Worm (Caenorhabditis elegans): ENCODE data around the gene C35C5.8.
A peak's percentile ranks its signal among the peaks of the same experiment; 100 is the strongest.

The C35C5.8 gene

DNA sequence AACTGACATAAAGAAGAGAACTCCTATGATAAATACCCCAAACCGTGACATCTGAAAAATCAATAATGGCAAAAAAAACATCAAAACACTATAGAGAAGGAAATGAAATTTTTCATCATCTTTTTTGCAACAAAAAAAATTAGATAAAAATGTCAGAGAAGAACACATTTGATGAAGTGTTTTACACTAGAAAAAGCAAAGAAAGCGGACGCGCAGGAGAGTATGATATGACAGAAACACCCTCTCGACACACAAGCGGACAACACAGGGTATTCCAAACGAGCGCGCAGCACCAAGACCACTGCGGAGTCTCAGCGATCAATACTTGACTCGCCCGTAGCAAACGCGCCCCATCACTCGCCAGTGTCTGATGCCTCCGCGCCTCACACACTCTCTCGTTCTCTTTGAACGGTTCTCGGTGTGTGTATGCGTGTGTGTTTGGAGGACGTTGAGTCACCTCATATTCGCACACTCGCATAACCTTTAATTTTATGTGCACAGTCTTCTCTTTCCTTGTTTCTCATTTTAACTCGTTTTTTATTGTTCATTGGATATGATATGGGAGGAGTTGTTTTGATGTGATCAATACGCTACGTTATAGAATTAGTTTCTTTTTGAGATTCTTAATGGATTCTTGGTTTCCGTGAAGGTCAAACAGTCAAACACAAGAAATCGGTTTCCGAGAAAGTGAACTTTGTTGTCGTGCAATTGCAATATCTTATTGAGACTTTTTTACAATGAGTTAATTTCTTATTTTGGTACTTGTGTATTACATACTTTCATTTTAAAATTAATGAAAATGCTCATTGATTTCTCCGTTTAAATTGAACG is 13.3 kb downstream of the C35C5.8 start, which contains the start of gene selt-1.1:
Gene selt-1.1 (minus strand): TSS at position 51 of the 831 bp plus-strand sequence.
- TF ChIP-seq ref-2 (tag; optimal IDR thresholded peaks at IDR 0.05) (peak; percentile 64), unc-55 (GFP tag; optimal IDR thresholded peaks at IDR 0.05) (peak; percentile 45), eyg-1 (tag; optimal IDR thresholded peaks at IDR 0.05) (peak; percentile 2), dve-1 (tag; optimal IDR thresholded peaks at IDR 0.05) (no peak), ceh-24 (tag; optimal IDR thresholded peaks at IDR 0.05) (no peak), elt-2 (tag; optimal IDR thresholded peaks at IDR 0.05) (peak; percentile 51), ceh-48 (tag; optimal IDR thresholded peaks at IDR 0.05) (peak; percentile 83), lin-11 (tag; optimal IDR thresholded peaks at IDR 0.05) (no peak), F13H6.1 (tag; optimal IDR thresholded peaks at IDR 0.05) (no peak), odd-2 (tag; optimal IDR thresholded peaks at IDR 0.05) (no peak), nfya-1 (tag; optimal IDR thresholded peaks at IDR 0.05) (peak; percentile 57), fax-1 (tag; optimal IDR thresholded peaks at IDR 0.05) (peak; percentile 32), ceh-18 (tag; optimal IDR thresholded peaks at IDR 0.05) (peak; percentile 13), sox-4 (tag; optimal IDR thresholded peaks at IDR 0.05) (no peak), ceh-34 (tag; optimal IDR thresholded peaks at IDR 0.05) (peak; percentile 49), rnt-1 (tag; optimal IDR thresholded peaks at IDR 0.05) (peak; percentile 43), ceh-31 (tag; optimal IDR thresholded peaks at IDR 0.05) (peak; percentile 85), fkh-6 (tag; optimal IDR thresholded peaks at IDR 0.05) (no peak), ceh-22 (tag; optimal IDR thresholded peaks at IDR 0.05) (peak; percentile 54), nhr-11 (tag; optimal IDR thresholded peaks at IDR 0.05) (no peak), ceh-2 (tag; optimal IDR thresholded peaks at IDR 0.05) (peak; percentile 5), madf-2 (tag; optimal IDR thresholded peaks at IDR 0.05) (peak; percentile 13), pha-4 (tag; optimal IDR thresholded peaks at IDR 0.05) (no peak), unc-86 (tag; optimal IDR thresholded peaks at IDR 0.05) (no peak), hlh-30 (tag; optimal IDR thresholded peaks at IDR 0.05; ENCODE audit: insufficient read depth) (peak; percentile 24), sox-2 (GFP tag; IDR thresholded peaks at IDR 0.05) (no peak), pros-1 (tag; optimal IDR thresholded peaks at IDR 0.05) (no peak), tbx-2 (tag; optimal IDR thresholded peaks at IDR 0.05) (peak; percentile 67), gmeb-2 (tag; optimal IDR thresholded peaks at IDR 0.05) (no peak), nhr-232 (tag; optimal IDR thresholded peaks at IDR 0.05) (no peak), syd-9 (tag; optimal IDR thresholded peaks at IDR 0.05) (peak; percentile 8), zip-5 (tag; optimal IDR thresholded peaks at IDR 0.05) (no peak), K02D7.2 (tag; optimal IDR thresholded peaks at IDR 0.05) (no peak)

DNA sequence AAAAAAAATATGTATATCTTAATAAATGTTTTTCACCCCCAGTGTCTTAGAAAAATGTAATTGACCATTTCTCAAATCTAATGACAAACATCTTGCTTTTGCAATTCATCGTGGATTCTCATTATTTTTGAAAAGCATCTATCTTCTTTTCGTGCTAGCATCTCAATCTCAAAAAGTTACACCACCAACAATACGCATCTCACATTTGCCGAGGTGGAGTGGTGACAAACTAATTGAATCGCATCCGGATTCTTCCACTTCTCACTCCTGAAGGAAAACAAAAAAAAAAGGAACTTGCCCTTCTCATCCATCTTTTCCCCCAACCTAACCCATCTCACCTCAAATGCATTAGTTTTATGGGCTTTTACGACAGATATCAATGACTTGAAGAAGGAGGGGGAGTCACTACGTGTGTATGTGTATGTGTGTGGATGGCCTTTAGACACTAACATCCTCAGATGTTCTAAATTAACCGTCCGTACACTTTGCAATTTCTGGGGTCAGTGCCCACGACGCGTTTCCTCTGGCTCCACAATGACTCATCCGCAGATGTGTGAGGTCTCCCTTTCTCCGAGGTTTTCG is 14.1 kb downstream of the C35C5.8 start:
- TF ChIP-seq tbx-7 (tag; optimal IDR thresholded peaks at IDR 0.05): no peak
- no peak for TF ChIP-seq gmeb-2 (tag; optimal IDR thresholded peaks at IDR 0.05)
- TF ChIP-seq C38D4.7 (GFP tag; optimal IDR thresholded peaks at IDR 0.05): no peak
- no peak for TF ChIP-seq ama-1 (optimal IDR thresholded peaks at IDR 0.05)
- no peak for TF ChIP-seq ceh-24 (tag; optimal IDR thresholded peaks at IDR 0.05)
- no peak for TF ChIP-seq pha-4 (tag; optimal IDR thresholded peaks at IDR 0.05)
- no peak for TF ChIP-seq ceh-45 (GFP tag; IDR thresholded peaks at IDR 0.05)
- TF ChIP-seq ceh-14 (tag; optimal IDR thresholded peaks at IDR 0.05): no peak
- TF ChIP-seq sox-2 (GFP tag; IDR thresholded peaks at IDR 0.05): no peak
- no peak for TF ChIP-seq unc-3 (GFP tag; conservative IDR thresholded peaks at IDR 0.05)
- TF ChIP-seq unc-3 (tag; optimal IDR thresholded peaks at IDR 0.05): no peak
- no peak for TF ChIP-seq dmd-4 (tag; optimal IDR thresholded peaks at IDR 0.05; ENCODE audit: borderline replicate concordance)
- no peak for TF ChIP-seq che-1 (tag; optimal IDR thresholded peaks at IDR 0.05)
- TF ChIP-seq rnt-1 (tag; optimal IDR thresholded peaks at IDR 0.05): no peak
- TF ChIP-seq ztf-16 (tag; optimal IDR thresholded peaks at IDR 0.05): no peak
- TF ChIP-seq K09A11.1 (tag; optimal IDR thresholded peaks at IDR 0.05; ENCODE audit: insufficient read depth): no peak
- no peak for TF ChIP-seq T23F11.4 (GFP tag; optimal IDR thresholded peaks at IDR 0.05)
- no peak for TF ChIP-seq syd-9 (tag; optimal IDR thresholded peaks at IDR 0.05)
- TF ChIP-seq K02D7.2 (tag; optimal IDR thresholded peaks at IDR 0.05): no peak
- TF ChIP-seq unc-55 (GFP tag; optimal IDR thresholded peaks at IDR 0.05): no peak
- TF ChIP-seq fkh-10 (GFP tag; optimal IDR thresholded peaks at IDR 0.05): no peak

All from whole organism, late embryonic.